Fruit fly (Drosophila melanogaster): ENCODE measurements around the gene CG8679.

Gene CG8679

dm6 chr2L:21263470-21264146 is 45.3 kb upstream of the CG8679 start (continued):
- TF ChIP-seq NFAT (GFP tag; IDR thresholded peaks at IDR 0.05) (no peak), Abd-B (GFP tag; optimal IDR thresholded peaks at IDR 0.05) (no peak), Mad (GFP tag; optimal IDR thresholded peaks at IDR 0.05) (no peak), CG1647 (GFP tag; optimal IDR thresholded peaks at IDR 0.05) (no peak), disco-r (GFP tag; optimal IDR thresholded peaks at IDR 0.05) (no peak), slp2 (GFP tag; optimal IDR thresholded peaks at IDR 0.05) (no peak), dmrt99B (tag; optimal IDR thresholded peaks at IDR 0.05) (no peak), CG10431 (GFP tag; optimal IDR thresholded peaks at IDR 0.05) (no peak), lov (optimal IDR thresholded peaks at IDR 0.05) (no peak), lov (GFP tag; IDR thresholded peaks at IDR 0.05) (no peak), Hand (GFP tag; optimal IDR thresholded peaks at IDR 0.05) (no peak), knrl (GFP tag; IDR thresholded peaks at IDR 0.05; ENCODE audit: partially characterized antibody) (no peak), gce (GFP tag; IDR thresholded peaks at IDR 0.05) (no peak), CG13123 (GFP tag; optimal IDR thresholded peaks at IDR 0.05) (no peak), bab2 (GFP tag; optimal IDR thresholded peaks at IDR 0.05) (peak; percentile 2), Doc2 (GFP tag; IDR thresholded peaks at IDR 0.05) (no peak), pnt (GFP tag; optimal IDR thresholded peaks at IDR 0.05) (no peak), schlank (tag; optimal IDR thresholded peaks at IDR 0.05) (no peak), ab (GFP tag; optimal IDR thresholded peaks at IDR 0.05) (no peak), seq (GFP tag; IDR thresholded peaks at IDR 0.05) (0 out of 2 replicates have a peak, but pooled peaks have one; percentile 22), bowl (GFP tag; IDR thresholded peaks at IDR 0.05) (no peak), tio (GFP tag; optimal IDR thresholded peaks at IDR 0.05) (peak; percentile 12), stwl (tag; optimal IDR thresholded peaks at IDR 0.05) (peak; percentile 38), Ptx1 (GFP tag; IDR thresholded peaks at IDR 0.05) (no peak), zf30C (GFP tag; optimal IDR thresholded peaks at IDR 0.05) (no peak), slou (GFP tag; optimal IDR thresholded peaks at IDR 0.05) (no peak), Opbp (GFP tag; IDR thresholded peaks at IDR 0.05; ENCODE audit: partially characterized antibody) (no peak), CG11560 (tag; IDR thresholded peaks at IDR 0.05) (no peak), ttk (GFP tag; IDR thresholded peaks at IDR 0.05) (no peak), dysf (GFP tag; IDR thresholded peaks at IDR 0.05) (no peak), CG2202 (tag; optimal IDR thresholded peaks at IDR 0.05) (no peak), ken (GFP tag; IDR thresholded peaks at IDR 0.05) (no peak), dimm (GFP tag; IDR thresholded peaks at IDR 0.05) (no peak), sd (tag; optimal IDR thresholded peaks at IDR 0.05) (no peak), CHES-1-like (GFP tag; optimal IDR thresholded peaks at IDR 0.05) (peak; percentile 23), CG17612 (GFP tag; IDR thresholded peaks at IDR 0.05) (no peak), CG6791 (GFP tag; IDR thresholded peaks at IDR 0.05; ENCODE audit: partially characterized antibody) (no peak), ase (GFP tag; IDR thresholded peaks at IDR 0.05) (no peak), CG1603 (tag; optimal IDR thresholded peaks at IDR 0.05) (peak; percentile 43), mld (GFP tag; IDR thresholded peaks at IDR 0.05; ENCODE audit: partially characterized antibody) (no peak), gro (GFP tag; optimal IDR thresholded peaks at IDR 0.05) (no peak), CG12942 (GFP tag; optimal IDR thresholded peaks at IDR 0.05) (no peak), CG4424 (GFP tag; optimal IDR thresholded peaks at IDR 0.05) (peak; percentile 36), ftz-f1 (GFP tag; optimal IDR thresholded peaks at IDR 0.05) (no peak), CG5180 (GFP tag; optimal IDR thresholded peaks at IDR 0.05) (no peak), CG14965 (GFP tag; optimal IDR thresholded peaks at IDR 0.05; ENCODE audit: borderline replicate concordance) (no peak), D19A (tag; optimal IDR thresholded peaks at IDR 0.05) (peak; percentile 92), CG3847 (GFP tag; IDR thresholded peaks at IDR 0.05) (no peak), hth (optimal IDR thresholded peaks at IDR 0.05) (no peak), dm (GFP tag; optimal IDR thresholded peaks at IDR 0.05) (no peak), CrebB (tag; optimal IDR thresholded peaks at IDR 0.05) (no peak), Side (GFP tag; optimal IDR thresholded peaks at IDR 0.05) (no peak)

Data from whole organism, embryonic.